Fruit fly (Drosophila melanogaster) whole organism, embryonic: Measurements from ENCODE around the gene CG2685.
A peak's percentile ranks its signal among the peaks of the same experiment; 100 is the strongest.

ENCODE experiments used
- BEAF-32 ChIP-seq: fragments of 200-800 bp; sonication (Bioruptor generic); optimal IDR thresholded peaks from 3 replicates; lab custom pipeline; 2017; ENCODE audit warnings: missing biosample characterization, missing genetic modification characterization, mild to moderate bottlenecking, moderate library complexity, missing genetic modification reagents
- CG11504 ChIP-seq: fragments of 200-800 bp; sonication (Bioruptor generic); optimal IDR thresholded peaks from 3 replicates; lab custom pipeline; 2019; ENCODE audit warnings: missing biosample characterization, mild to moderate bottlenecking, missing genetic modification characterization, moderate library complexity
- CG11723 ChIP-seq: fragments of 200-800 bp; sonication (Bioruptor generic); optimal IDR thresholded peaks from 2 replicates; lab custom pipeline; 2017; ENCODE audit warnings: missing biosample characterization, mild to moderate bottlenecking, missing genetic modification characterization
- CG14860 ChIP-seq: fragments of 200-800 bp; sonication (Bioruptor generic); IDR thresholded peaks from 3 replicates; pipeline ENCODE4 v1.3.6; 2022; ENCODE audit warnings: missing biosample characterization, missing genetic modification characterization; ENCODE audit not compliant: partially characterized antibody
- CG15601 ChIP-seq: fragments of 200-800 bp; sonication (Bioruptor generic); optimal IDR thresholded peaks from 3 replicates; lab custom pipeline; 2019; ENCODE audit warnings: missing biosample characterization, mild to moderate bottlenecking, missing genetic modification characterization, moderate library complexity
- CG15696 ChIP-seq: fragments of 200-800 bp; sonication (Bioruptor generic); optimal IDR thresholded peaks from 2 replicates; lab custom pipeline; 2019; ENCODE audit warnings: missing biosample characterization, mild to moderate bottlenecking, missing genetic modification characterization, moderate library complexity
- CG1603 ChIP-seq: fragments of 200-800 bp; sonication (Bioruptor generic); optimal IDR thresholded peaks from 2 replicates; lab custom pipeline; 2019; ENCODE audit warnings: missing biosample characterization, mild to moderate bottlenecking, missing genetic modification characterization, moderate library complexity
- CG16813 ChIP-seq: fragments of 200-800 bp; sonication (Bioruptor generic); IDR thresholded peaks from 3 replicates; pipeline ENCODE4 v1.3.6; 2022; ENCODE audit warnings: missing biosample characterization, missing genetic modification characterization; ENCODE audit not compliant: partially characterized antibody
- CG17829 ChIP-seq: fragments of 200-800 bp; optimal IDR thresholded peaks from 2 replicates; lab custom pipeline; 2019; ENCODE audit warnings: missing biosample characterization, mild to moderate bottlenecking, missing genetic modification characterization, moderate library complexity
- CG2712 ChIP-seq: fragments of 200-800 bp; optimal IDR thresholded peaks from 3 replicates; lab custom pipeline; 2019; ENCODE audit warnings: missing biosample characterization, mild to moderate bottlenecking, missing genetic modification characterization, moderate library complexity
- CG32532 ChIP-seq: fragments of 200-800 bp; sonication (Bioruptor generic); IDR thresholded peaks from 2 replicates; pipeline ENCODE4 v1.3.6; 2022; ENCODE audit warnings: missing biosample characterization, missing genetic modification characterization
- CG34224 ChIP-seq: fragments of 200-800 bp; sonication (Bioruptor generic); IDR thresholded peaks from 3 replicates; pipeline ENCODE4 v1.3.6; 2022; ENCODE audit warnings: missing biosample characterization, missing genetic modification characterization; ENCODE audit not compliant: partially characterized antibody
- CG42726 ChIP-seq: fragments of 200-800 bp; sonication (Bioruptor generic); IDR thresholded peaks from 2 replicates; pipeline ENCODE4 v1.3.6; 2022; ENCODE audit warnings: missing biosample characterization, missing genetic modification characterization; ENCODE audit not compliant: partially characterized antibody
- CG4617 ChIP-seq: fragments of 200-800 bp; sonication (Bioruptor generic); optimal IDR thresholded peaks from 3 replicates; lab custom pipeline; 2016; ENCODE audit warnings: missing biosample characterization, missing genetic modification characterization, borderline replicate concordance
- CG7372 ChIP-seq: fragments of 200-800 bp; sonication (Bioruptor generic); IDR thresholded peaks from 2 replicates; pipeline ENCODE4 v1.3.6; 2022; ENCODE audit warnings: missing biosample characterization, missing genetic modification characterization
- CG7963 ChIP-seq: fragments of 200-800 bp; sonication (Bioruptor generic); IDR thresholded peaks from 3 replicates; pipeline ENCODE4 v1.3.6; 2022; ENCODE audit warnings: missing biosample characterization, missing genetic modification characterization; ENCODE audit not compliant: partially characterized antibody
- CG9797 ChIP-seq: fragments of 200-800 bp; sonication (Bioruptor generic); optimal IDR thresholded peaks from 3 replicates; lab custom pipeline; 2018; ENCODE audit warnings: missing biosample characterization, mild to moderate bottlenecking, missing genetic modification characterization
- CG9932 ChIP-seq: fragments of 200-800 bp; sonication (Bioruptor generic); IDR thresholded peaks from 2 replicates; pipeline ENCODE4 v1.3.6; 2022; ENCODE audit warnings: missing biosample characterization, missing genetic modification characterization
- Dll ChIP-seq: fragments of 200-800 bp; sonication (Bioruptor generic); IDR thresholded peaks from 4 replicates; pipeline ENCODE4 v1.3.6; 2022; ENCODE audit warnings: missing biosample characterization, missing genetic modification characterization; ENCODE audit not compliant: partially characterized antibody
- Dp ChIP-seq: fragments of 200-800 bp; sonication (Bioruptor generic); optimal IDR thresholded peaks from 2 replicates; lab custom pipeline; 2018; ENCODE audit warnings: missing biosample characterization, mild to moderate bottlenecking, missing genetic modification characterization, moderate library complexity
- Ets97D ChIP-seq: fragments of 200-800 bp; sonication (Bioruptor generic); optimal IDR thresholded peaks from 3 replicates; lab custom pipeline; 2016; ENCODE audit warnings: missing biosample characterization, missing genetic modification characterization
- HLH4C ChIP-seq: fragments of 200-800 bp; sonication (Bioruptor generic); IDR thresholded peaks from 3 replicates; pipeline ENCODE4 v1.3.6; 2022; ENCODE audit warnings: missing biosample characterization, missing genetic modification characterization; ENCODE audit not compliant: partially characterized antibody
- HmgZ ChIP-seq: fragments of 200-800 bp; sonication (Bioruptor generic); optimal IDR thresholded peaks from 2 replicates; lab custom pipeline; 2018; ENCODE audit warnings: missing biosample characterization, mild to moderate bottlenecking, missing genetic modification characterization
- Med ChIP-seq: fragments of 200-800 bp; sonication (Bioruptor generic); peaks from one replicate; lab custom pipeline; 2016; ENCODE audit warnings: missing biosample characterization, missing genetic modification characterization, mild to moderate bottlenecking, inconsistent platforms, moderate library complexity
- Opbp ChIP-seq: fragments of 200-800 bp; sonication (Bioruptor generic); IDR thresholded peaks from 3 replicates; pipeline ENCODE4 v1.3.6; 2022; ENCODE audit warnings: missing biosample characterization, missing genetic modification characterization; ENCODE audit not compliant: partially characterized antibody
- Rx ChIP-seq: fragments of 200-800 bp; sonication (Bioruptor generic); IDR thresholded peaks from 2 replicates; pipeline ENCODE4 v1.3.6; 2022; ENCODE audit warnings: missing biosample characterization, missing genetic modification characterization
- Six4 ChIP-seq: fragments of 200-800 bp; sonication (Bioruptor generic); optimal IDR thresholded peaks from 2 replicates; lab custom pipeline; 2016; ENCODE audit warnings: missing biosample characterization, missing genetic modification characterization
- Sry-δ ChIP-seq: fragments of 200-800 bp; sonication (Bioruptor generic); optimal IDR thresholded peaks from 2 replicates; lab custom pipeline; 2016; ENCODE audit warnings: missing biosample characterization, missing genetic modification characterization
- amos ChIP-seq: fragments of 200-800 bp; sonication (Bioruptor generic); IDR thresholded peaks from 2 replicates; pipeline ENCODE4 v1.3.6; 2022; ENCODE audit warnings: missing biosample characterization, missing genetic modification characterization; ENCODE audit not compliant: partially characterized antibody
- ci ChIP-seq: fragments of 200-800 bp; sonication (Bioruptor generic); IDR thresholded peaks from 3 replicates; pipeline ENCODE4 v1.3.6; 2022; ENCODE audit warnings: missing biosample characterization, missing genetic modification characterization
- gfzf ChIP-seq: fragments of 200-800 bp; sonication (Bioruptor generic); optimal IDR thresholded peaks from 2 replicates; lab custom pipeline; 2016; ENCODE audit warnings: missing biosample characterization, mild to moderate bottlenecking, missing genetic modification characterization, moderate library complexity
- gro ChIP-seq: fragments of 200-800 bp; sonication (Bioruptor generic); optimal IDR thresholded peaks from 2 replicates; lab custom pipeline; 2016; ENCODE audit warnings: missing biosample characterization, missing genetic modification characterization
- hb ChIP-seq: fragments of 200-800 bp; sonication (Bioruptor generic); IDR thresholded peaks from 3 replicates; pipeline ENCODE4 v1.3.6; 2022; ENCODE audit warnings: missing biosample characterization, missing genetic modification characterization; ENCODE audit not compliant: partially characterized antibody
- ind ChIP-seq: fragments of 200-800 bp; sonication (Bioruptor generic); optimal IDR thresholded peaks from 3 replicates; lab custom pipeline; 2016; ENCODE audit warnings: missing biosample characterization, missing genetic modification characterization
- lilli ChIP-seq: fragments of 200-800 bp; sonication (Bioruptor generic); optimal IDR thresholded peaks from 3 replicates; lab custom pipeline; 2016; ENCODE audit warnings: missing biosample characterization, missing genetic modification characterization
- mld ChIP-seq: fragments of 200-800 bp; sonication (Bioruptor generic); IDR thresholded peaks from 3 replicates; pipeline ENCODE4 v1.3.6; 2022; ENCODE audit warnings: missing biosample characterization, missing genetic modification characterization; ENCODE audit not compliant: partially characterized antibody
- nerfin-2 ChIP-seq: fragments of 200-800 bp; sonication (Bioruptor generic); IDR thresholded peaks from 2 replicates; pipeline ENCODE4 v1.3.6; 2022; ENCODE audit warnings: missing biosample characterization, missing genetic modification characterization; ENCODE audit not compliant: partially characterized antibody
- p53 ChIP-seq: fragments of 200-800 bp; sonication (Bioruptor generic); optimal IDR thresholded peaks from 2 replicates; lab custom pipeline; 2016; ENCODE audit warnings: missing biosample characterization, missing genetic modification characterization
- phol ChIP-seq: fragments of 200-800 bp; sonication (Bioruptor generic); optimal IDR thresholded peaks from 3 replicates; lab custom pipeline; 2018; ENCODE audit warnings: missing biosample characterization, mild to moderate bottlenecking, missing genetic modification characterization, moderate library complexity
- pzg ChIP-seq: fragments of 200-800 bp; sonication (Bioruptor generic); optimal IDR thresholded peaks from 3 replicates; lab custom pipeline; 2018; ENCODE audit warnings: missing biosample characterization, mild to moderate bottlenecking, missing genetic modification characterization, moderate library complexity
- row ChIP-seq: fragments of 200-800 bp; sonication (Bioruptor generic); IDR thresholded peaks from 3 replicates; pipeline ENCODE4 v1.3.6; 2022; ENCODE audit warnings: missing biosample characterization, missing genetic modification characterization
- sob ChIP-seq: fragments of 200-800 bp; sonication (Bioruptor generic); IDR thresholded peaks from 2 replicates; pipeline ENCODE4 v1.3.6; 2022; ENCODE audit warnings: missing biosample characterization, missing genetic modification characterization
- stwl ChIP-seq: fragments of 200-800 bp; sonication (Bioruptor generic); optimal IDR thresholded peaks from 3 replicates; lab custom pipeline; 2018; ENCODE audit warnings: missing biosample characterization, mild to moderate bottlenecking, missing genetic modification characterization, moderate library complexity
- tna ChIP-seq: fragments of 200-800 bp; sonication (Bioruptor generic); IDR thresholded peaks from 2 replicates; pipeline ENCODE4 v1.3.6; 2022; ENCODE audit warnings: missing biosample characterization, missing genetic modification characterization; ENCODE audit not compliant: partially characterized antibody
- trem ChIP-seq: fragments of 200-800 bp; optimal IDR thresholded peaks from 3 replicates; lab custom pipeline; 2019; ENCODE audit warnings: missing biosample characterization, mild to moderate bottlenecking, missing genetic modification characterization, moderate library complexity
- ttk ChIP-seq: fragments of 200-800 bp; sonication (Bioruptor generic); IDR thresholded peaks from 2 replicates; pipeline ENCODE4 v2.1.2; 2022; ENCODE audit warnings: missing biosample characterization, missing genetic modification characterization
- unc-4 ChIP-seq: fragments of 200-800 bp; sonication (Bioruptor generic); IDR thresholded peaks from 2 replicates; pipeline ENCODE4 v1.3.6; 2022; ENCODE audit warnings: missing biosample characterization, missing genetic modification characterization; ENCODE audit not compliant: partially characterized antibody
- vnd ChIP-seq: fragments of 200-800 bp; sonication (Bioruptor generic); IDR thresholded peaks from 3 replicates; pipeline ENCODE4 v1.3.6; 2022; ENCODE audit warnings: missing biosample characterization, missing genetic modification characterization; ENCODE audit not compliant: partially characterized antibody

The CG2685 gene

dm6 chrX:2713776-2714175 lies at the start of gene CG2685, which contains the start of gene CG2694 (continued):
- peak; percentile 72 for TF ChIP-seq CG9797 (GFP tag; lab: Kevin White, UChicago)
- TF ChIP-seq unc-4 (GFP tag; lab: Robert Waterston, UW) = peak; percentile 75
- no peak for TF ChIP-seq lilli (GFP tag; lab: Kevin White, UChicago)
- TF ChIP-seq ttk = no peak
- TF ChIP-seq amos (GFP tag; lab: Robert Waterston, UW) = peak; percentile 80
- TF ChIP-seq CG15696 (tag; lab: Kevin White, UChicago) = no peak
- peak; percentile 54; the same call in 1 of the 2 replicates for TF ChIP-seq CG9932 (GFP tag; lab: Robert Waterston, UW)
- 0 out of 2 replicates have a peak, but pooled peaks have one; percentile 13 for TF ChIP-seq CG32532 (GFP tag; lab: Robert Waterston, UW)
- TF ChIP-seq hb = peak; percentile 60; the same call in 1 of the 3 replicates
- no peak for TF ChIP-seq CG7372 (GFP tag; lab: Robert Waterston, UW)
- peak; percentile 65 for TF ChIP-seq CG14860 (GFP tag; lab: Robert Waterston, UW)
- peak; percentile 67; the same call in 3 of the 4 replicates for TF ChIP-seq Dll (GFP tag; lab: Robert Waterston, UW)
- peak; percentile 67 for TF ChIP-seq vnd (GFP tag; lab: Robert Waterston, UW)
- TF ChIP-seq sob (GFP tag; lab: Robert Waterston, UW) = peak; percentile 46
- TF ChIP-seq CG34224 (GFP tag; lab: Robert Waterston, UW) = peak; percentile 85
- TF ChIP-seq tna = peak; percentile 60
- TF ChIP-seq CG15601 (tag; lab: Kevin White, UChicago) = no peak
- TF ChIP-seq CG16813 (GFP tag; lab: Robert Waterston, UW) = peak; percentile 78
- peak; percentile 5 for TF ChIP-seq phol (tag; lab: Kevin White, UChicago)
- TF ChIP-seq CG11504 (tag; lab: Kevin White, UChicago) = no peak
- peak; percentile 11; the same call in 1 of the 3 replicates for TF ChIP-seq ci (GFP tag; lab: Robert Waterston, UW)
- no peak for TF ChIP-seq CG11723 (GFP tag; lab: Kevin White, UChicago)
- peak; percentile 33 for TF ChIP-seq CG4617 (GFP tag; lab: Kevin White, UChicago)
- TF ChIP-seq mld (GFP tag; lab: Robert Waterston, UW) = peak; percentile 57; the same call in 2 of the 3 replicates
- TF ChIP-seq Opbp (GFP tag; lab: Robert Waterston, UW) = peak; percentile 81
- no peak for TF ChIP-seq p53 (GFP tag; lab: Kevin White, UChicago)
- TF ChIP-seq nerfin-2 (GFP tag; lab: Robert Waterston, UW) = peak; percentile 58; the same call in 1 of the 2 replicates
- TF ChIP-seq Sry-δ (GFP tag; lab: Kevin White, UChicago) = peak; percentile 79
- TF ChIP-seq Rx (GFP tag; lab: Robert Waterston, UW) = no peak
- TF ChIP-seq CG17829 (tag; lab: Kevin White, UChicago) = peak; percentile 28
- TF ChIP-seq Dp (GFP tag; lab: Kevin White, UChicago) = peak; percentile 70
- peak; percentile 44; the same call in 1 of the 2 replicates for TF ChIP-seq CG42726 (GFP tag; lab: Robert Waterston, UW)
- peak; percentile 34 for TF ChIP-seq Ets97D (GFP tag; lab: Kevin White, UChicago)
- peak; percentile 79 for TF ChIP-seq HLH4C (GFP tag; lab: Robert Waterston, UW)
- TF ChIP-seq trem (tag; lab: Kevin White, UChicago) = peak; percentile 29
- no peak for TF ChIP-seq ind (GFP tag; lab: Kevin White, UChicago)
- peak; percentile 50 for TF ChIP-seq CG1603 (tag; lab: Kevin White, UChicago)
- no peak for TF ChIP-seq gro
- TF ChIP-seq stwl (tag; lab: Kevin White, UChicago) = peak; percentile 68
- TF ChIP-seq row (GFP tag; lab: Robert Waterston, UW) = peak; percentile 65
- TF ChIP-seq HmgZ (tag; lab: Kevin White, UChicago) = peak; percentile 48
- TF ChIP-seq pzg (GFP tag; lab: Kevin White, UChicago) = peak; percentile 79
- TF ChIP-seq BEAF-32 (GFP tag; lab: Kevin White, UChicago) = peak; percentile 74
- peak; percentile 7 for TF ChIP-seq CG2712 (tag; lab: Kevin White, UChicago)
- peak; percentile 65 for TF ChIP-seq gfzf (GFP tag; lab: Kevin White, UChicago)
- TF ChIP-seq Six4 (GFP tag; lab: Kevin White, UChicago) = no peak
- peak; percentile 71 for TF ChIP-seq Med (GFP tag; lab: Kevin White, UChicago)
- peak; percentile 68; the same call in 2 of the 3 replicates for TF ChIP-seq CG7963
